Worm (Caenorhabditis elegans): ENCODE measurements around the gene K03A11.5.

- TF ChIP-seq ztf-11 (tag; optimal IDR thresholded peaks at IDR 0.05) (no peak), irx-1 (tag; optimal IDR thresholded peaks at IDR 0.05) (no peak)
Observed at ce11 chrX:13088539-13088938, 25.2 kb downstream of the K03A11.5 start.
